Fruit fly (Drosophila melanogaster) whole organism, embryonic: ENCODE data around the gene mon2.

Source experiments
- BEAF-32 ChIP-seq: fragments of 200-800 bp; sonication (Bioruptor generic); optimal IDR thresholded peaks from 3 replicates; lab custom pipeline; 2017; ENCODE audit warnings: missing biosample characterization, missing genetic modification characterization, mild to moderate bottlenecking, moderate library complexity, missing genetic modification reagents
- Bteb2 ChIP-seq: fragments of 200-800 bp; sonication (Bioruptor generic); optimal IDR thresholded peaks from 2 replicates; lab custom pipeline; 2016; ENCODE audit warnings: missing biosample characterization, missing genetic modification characterization
- CG12659 ChIP-seq: fragments of 200-800 bp; sonication (Bioruptor generic); optimal IDR thresholded peaks from 3 replicates; lab custom pipeline; 2017; ENCODE audit warnings: mild to moderate bottlenecking, missing biosample characterization, missing genetic modification reagents, missing genetic modification characterization
- CG12769 ChIP-seq: fragments of 200-800 bp; sonication (Bioruptor generic); optimal IDR thresholded peaks from 2 replicates; lab custom pipeline; 2019; ENCODE audit warnings: missing biosample characterization, mild to moderate bottlenecking, missing genetic modification characterization, moderate library complexity
- CG14014 ChIP-seq: fragments of 200-800 bp; sonication (Bioruptor generic); IDR thresholded peaks from 2 replicates; pipeline ENCODE4 v1.3.6; 2022; ENCODE audit warnings: missing biosample characterization, missing genetic modification characterization
- CG15514 ChIP-seq: fragments of 200-800 bp; sonication (Bioruptor generic); optimal IDR thresholded peaks from 3 replicates; lab custom pipeline; 2017; ENCODE audit warnings: missing biosample characterization, missing genetic modification characterization, mild to moderate bottlenecking, moderate library complexity, missing genetic modification reagents
- CG34422 ChIP-seq: fragments of 200-800 bp; sonication (Bioruptor generic); IDR thresholded peaks from 3 replicates; pipeline ENCODE4 v1.3.6; 2022; ENCODE audit warnings: missing biosample characterization, missing genetic modification characterization
- CG42726 ChIP-seq: fragments of 200-800 bp; sonication (Bioruptor generic); IDR thresholded peaks from 2 replicates; pipeline ENCODE4 v1.3.6; 2022; ENCODE audit warnings: missing biosample characterization, missing genetic modification characterization; ENCODE audit not compliant: partially characterized antibody
- CG4328 ChIP-seq: fragments of 200-800 bp; sonication (Bioruptor generic); optimal IDR thresholded peaks from 3 replicates; lab custom pipeline; 2017; ENCODE audit warnings: missing biosample characterization, missing genetic modification reagents, missing genetic modification characterization
- CG6254 ChIP-seq: fragments of 200-800 bp; sonication (Bioruptor generic); optimal IDR thresholded peaks from 3 replicates; lab custom pipeline; 2017; ENCODE audit warnings: mild to moderate bottlenecking, missing biosample characterization, missing genetic modification reagents, missing genetic modification characterization
- CG6765 ChIP-seq: fragments of 200-800 bp; sonication (Bioruptor generic); optimal IDR thresholded peaks from 3 replicates; lab custom pipeline; 2017; ENCODE audit warnings: missing biosample characterization, mild to moderate bottlenecking, missing genetic modification characterization
- CG7963 ChIP-seq: fragments of 200-800 bp; sonication (Bioruptor generic); IDR thresholded peaks from 3 replicates; pipeline ENCODE4 v1.3.6; 2022; ENCODE audit warnings: missing biosample characterization, missing genetic modification characterization; ENCODE audit not compliant: partially characterized antibody
- CG9817 ChIP-seq: fragments of 200-800 bp; sonication (Bioruptor generic); optimal IDR thresholded peaks from 2 replicates; lab custom pipeline; 2018; ENCODE audit warnings: missing biosample characterization, mild to moderate bottlenecking, missing genetic modification characterization, moderate library complexity
- CrebB ChIP-seq: fragments of 200-800 bp; sonication (Bioruptor generic); optimal IDR thresholded peaks from 3 replicates; lab custom pipeline; 2018; ENCODE audit warnings: missing biosample characterization, mild to moderate bottlenecking, missing genetic modification characterization
- Dp ChIP-seq: fragments of 200-800 bp; sonication (Bioruptor generic); optimal IDR thresholded peaks from 2 replicates; lab custom pipeline; 2018; ENCODE audit warnings: missing biosample characterization, mild to moderate bottlenecking, missing genetic modification characterization, moderate library complexity
- E2f1 ChIP-seq: fragments of 200-800 bp; sonication (Bioruptor generic); IDR thresholded peaks from 2 replicates; pipeline ENCODE4 v1.3.6; 2022; ENCODE audit warnings: missing biosample characterization, missing genetic modification characterization
- Eip74EF ChIP-seq, 2 experiments: fragments of 200-800 bp in 1 of 2; fragments of >200 bp in 1 of 2; sonication (Bioruptor generic) in 1 of 2; optimal IDR thresholded peaks; 2 replicates each; lab custom pipeline; 2017 to 2019; ENCODE audit warnings: missing biosample characterization in 2 of 2, missing genetic modification characterization in 2 of 2, mild to moderate bottlenecking in 1 of 2, moderate library complexity in 1 of 2
- Gug ChIP-seq: fragments of 200-800 bp; sonication (Bioruptor generic); IDR thresholded peaks from 4 replicates; pipeline ENCODE4 v1.3.6; 2022; ENCODE audit warnings: missing biosample characterization, missing genetic modification characterization
- HLH54F ChIP-seq: fragments of 200-800 bp; sonication (Bioruptor generic); optimal IDR thresholded peaks from 3 replicates; lab custom pipeline; 2016; ENCODE audit warnings: missing biosample characterization, missing genetic modification characterization
- Kr ChIP-seq: fragments of 200-800 bp; sonication (Bioruptor generic); optimal IDR thresholded peaks from 2 replicates; lab custom pipeline; 2017; ENCODE audit warnings: missing biosample characterization, mild to moderate bottlenecking, missing genetic modification characterization
- Opbp ChIP-seq: fragments of 200-800 bp; sonication (Bioruptor generic); IDR thresholded peaks from 3 replicates; pipeline ENCODE4 v1.3.6; 2022; ENCODE audit warnings: missing biosample characterization, missing genetic modification characterization; ENCODE audit not compliant: partially characterized antibody
- Rfx ChIP-seq: fragments of 200-800 bp; sonication (Bioruptor generic); IDR thresholded peaks from 2 replicates; pipeline ENCODE4 v1.3.6; 2022; ENCODE audit warnings: missing biosample characterization, missing genetic modification characterization
- TFAM ChIP-seq: fragments of 200-800 bp; sonication (Bioruptor generic); optimal IDR thresholded peaks from 2 replicates; lab custom pipeline; 2017; ENCODE audit warnings: missing biosample characterization, missing genetic modification characterization, inconsistent platforms
- Usf ChIP-seq: fragments of 200-800 bp; sonication (Bioruptor generic); optimal IDR thresholded peaks from 2 replicates; lab custom pipeline; 2017; ENCODE audit warnings: missing genotype, missing biosample characterization, missing genetic modification characterization
- ab ChIP-seq: fragments of 200-800 bp; sonication (Bioruptor generic); optimal IDR thresholded peaks from 2 replicates; lab custom pipeline; 2016; ENCODE audit warnings: missing biosample characterization, missing genetic modification characterization
- amos ChIP-seq: fragments of 200-800 bp; sonication (Bioruptor generic); IDR thresholded peaks from 2 replicates; pipeline ENCODE4 v1.3.6; 2022; ENCODE audit warnings: missing biosample characterization, missing genetic modification characterization; ENCODE audit not compliant: partially characterized antibody
- aop ChIP-seq: fragments of 200-800 bp; sonication (Bioruptor generic); IDR thresholded peaks from 2 replicates; pipeline ENCODE4 v1.3.6; 2022; ENCODE audit warnings: missing biosample characterization, missing genetic modification characterization
- corto ChIP-seq: fragments of 200-800 bp; sonication (Bioruptor generic); optimal IDR thresholded peaks from 2 replicates; lab custom pipeline; 2016; ENCODE audit warnings: missing biosample characterization, mild to moderate bottlenecking, missing genetic modification characterization, moderate library complexity
- crp ChIP-seq, 2 experiments: fragments of 200-800 bp; sonication (Bioruptor generic); optimal IDR thresholded peaks; 2 replicates in 1 of 2; 3 replicates in 1 of 2; lab custom pipeline; 2017; ENCODE audit warnings: missing biosample characterization in 2 of 2, missing genetic modification characterization in 2 of 2, mild to moderate bottlenecking in 1 of 2, moderate library complexity in 1 of 2
- cwo ChIP-seq: fragments of 200-800 bp; sonication (Bioruptor generic); optimal IDR thresholded peaks from 3 replicates; lab custom pipeline; 2017; ENCODE audit warnings: missing biosample characterization, missing genetic modification characterization, mild to moderate bottlenecking, moderate library complexity, missing genetic modification reagents
- dan ChIP-seq: fragments of 200-800 bp; sonication (Bioruptor generic); IDR thresholded peaks from 2 replicates; pipeline ENCODE4 v1.3.6; 2022; ENCODE audit warnings: missing biosample characterization, missing genetic modification characterization
- disco-r ChIP-seq: fragments of 200-800 bp; sonication (Bioruptor generic); optimal IDR thresholded peaks from 2 replicates; lab custom pipeline; 2016; ENCODE audit warnings: missing biosample characterization, missing genetic modification characterization
- fu2 ChIP-seq: fragments of 200-800 bp; sonication (Bioruptor generic); optimal IDR thresholded peaks from 2 replicates; lab custom pipeline; 2016; ENCODE audit warnings: missing biosample characterization, missing genetic modification characterization
- gfzf ChIP-seq: fragments of 200-800 bp; sonication (Bioruptor generic); optimal IDR thresholded peaks from 2 replicates; lab custom pipeline; 2016; ENCODE audit warnings: missing biosample characterization, mild to moderate bottlenecking, missing genetic modification characterization, moderate library complexity
- hbn ChIP-seq: fragments of 200-800 bp; sonication (Bioruptor generic); IDR thresholded peaks from 2 replicates; pipeline ENCODE4 v1.3.6; 2022; ENCODE audit warnings: missing biosample characterization, missing genetic modification characterization; ENCODE audit not compliant: partially characterized antibody
- mam ChIP-seq: fragments of 200-800 bp; sonication (Bioruptor generic); optimal IDR thresholded peaks from 3 replicates; lab custom pipeline; 2016; ENCODE audit warnings: missing biosample characterization, missing genetic modification characterization
- mld ChIP-seq: fragments of 200-800 bp; sonication (Bioruptor generic); IDR thresholded peaks from 3 replicates; pipeline ENCODE4 v1.3.6; 2022; ENCODE audit warnings: missing biosample characterization, missing genetic modification characterization; ENCODE audit not compliant: partially characterized antibody
- pb ChIP-seq: fragments of 200-800 bp; sonication (Bioruptor generic); optimal IDR thresholded peaks from 3 replicates; lab custom pipeline; 2016; ENCODE audit warnings: missing biosample characterization, missing genetic modification characterization
- pfk ChIP-seq: fragments of 200-800 bp; sonication (Bioruptor generic); optimal IDR thresholded peaks from 2 replicates; lab custom pipeline; 2018; ENCODE audit warnings: missing biosample characterization, mild to moderate bottlenecking, missing genetic modification characterization, moderate library complexity
- ranshi ChIP-seq: fragments of 200-800 bp; sonication (Bioruptor generic); IDR thresholded peaks from 2 replicates; pipeline ENCODE4 v1.3.6; 2022; ENCODE audit warnings: missing biosample characterization, missing genetic modification characterization
- row ChIP-seq: fragments of 200-800 bp; sonication (Bioruptor generic); IDR thresholded peaks from 3 replicates; pipeline ENCODE4 v1.3.6; 2022; ENCODE audit warnings: missing biosample characterization, missing genetic modification characterization
- sens-2 ChIP-seq: fragments of 200-800 bp; sonication (Bioruptor generic); IDR thresholded peaks from 2 replicates; pipeline ENCODE4 v1.3.6; 2022; ENCODE audit warnings: missing biosample characterization, missing genetic modification characterization
- stwl ChIP-seq: fragments of 200-800 bp; sonication (Bioruptor generic); optimal IDR thresholded peaks from 3 replicates; lab custom pipeline; 2018; ENCODE audit warnings: missing biosample characterization, mild to moderate bottlenecking, missing genetic modification characterization, moderate library complexity
- sug ChIP-seq: fragments of 200-800 bp; optimal IDR thresholded peaks from 2 replicates; lab custom pipeline; 2019; ENCODE audit warnings: missing biosample characterization, mild to moderate bottlenecking, missing genetic modification characterization, moderate library complexity
- trem ChIP-seq: fragments of 200-800 bp; optimal IDR thresholded peaks from 3 replicates; lab custom pipeline; 2019; ENCODE audit warnings: missing biosample characterization, mild to moderate bottlenecking, missing genetic modification characterization, moderate library complexity
- vnd ChIP-seq: fragments of 200-800 bp; sonication (Bioruptor generic); IDR thresholded peaks from 3 replicates; pipeline ENCODE4 v1.3.6; 2022; ENCODE audit warnings: missing biosample characterization, missing genetic modification characterization; ENCODE audit not compliant: partially characterized antibody
- vvl ChIP-seq: fragments of 200-800 bp; sonication (Bioruptor generic); IDR thresholded peaks from 2 replicates; pipeline ENCODE4 v1.3.6; 2022; ENCODE audit warnings: missing biosample characterization, missing genetic modification characterization

mon2 gene

dm6 chr2L:8126849-8127602, 3.2 kb upstream of the mon2 start, which contains the start of the genes CG12375 and CG8668 (continued):
- TF ChIP-seq sug (tag; lab: Kevin White, UChicago), result no peak
- TF ChIP-seq pfk (GFP tag; lab: Kevin White, UChicago), result no peak
- TF ChIP-seq Eip74EF (GFP tag; optimal IDR thresholded peaks at IDR 0.05; lab: Kevin White, UChicago), result peak in 1 of 2 experiments; percentile 15
- TF ChIP-seq corto, result peak; percentile 48
- TF ChIP-seq TFAM, result no peak
- no peak for TF ChIP-seq CrebB (tag; lab: Kevin White, UChicago)
- peak; percentile 71 for TF ChIP-seq vnd
- peak; percentile 62 for TF ChIP-seq CG12659 (GFP tag; lab: Kevin White, UChicago)
- TF ChIP-seq Rfx, result peak; percentile 28; the same call in 1 of the 2 replicates
- TF ChIP-seq CG6254 (GFP tag; lab: Kevin White, UChicago), result peak; percentile 12
- no peak for TF ChIP-seq mam (GFP tag; lab: Kevin White, UChicago)
- TF ChIP-seq trem (tag; lab: Kevin White, UChicago), result peak; percentile 35
- TF ChIP-seq BEAF-32, result peak; percentile 80
- peak in 1 of 2 experiments; percentile 80 for TF ChIP-seq crp (GFP tag; optimal IDR thresholded peaks at IDR 0.05; lab: Kevin White, UChicago)
- peak; percentile 83 for TF ChIP-seq Opbp (GFP tag; lab: Robert Waterston, UW)
- no peak for TF ChIP-seq sens-2 (GFP tag; lab: Robert Waterston, UW)
- TF ChIP-seq dan (GFP tag; lab: Robert Waterston, UW), result no peak
- no peak for TF ChIP-seq pb
- TF ChIP-seq row (GFP tag; lab: Robert Waterston, UW), result peak; percentile 24; the same call in 1 of the 3 replicates
- no peak for TF ChIP-seq CG4328 (GFP tag; lab: Kevin White, UChicago)
- no peak for TF ChIP-seq cwo (GFP tag; lab: Kevin White, UChicago)
- TF ChIP-seq vvl (GFP tag; lab: Robert Waterston, UW), result peak; percentile 59; the same call in 1 of the 2 replicates
- TF ChIP-seq HLH54F, result no peak
- no peak for TF ChIP-seq Bteb2 (GFP tag; lab: Kevin White, UChicago)
- peak; percentile 74; the same call in 1 of the 2 replicates for TF ChIP-seq ranshi
- no peak for TF ChIP-seq ab (GFP tag; lab: Kevin White, UChicago)
- TF ChIP-seq stwl (tag; lab: Kevin White, UChicago), result peak; percentile 83
- TF ChIP-seq CG42726 (GFP tag; lab: Robert Waterston, UW), result peak; percentile 5; the same call in 1 of the 2 replicates
- TF ChIP-seq CG34422, result peak; percentile 24; the same call in 1 of the 3 replicates
- no peak for TF ChIP-seq aop (GFP tag; lab: Robert Waterston, UW)
- TF ChIP-seq CG7963 (GFP tag; lab: Robert Waterston, UW), result peak; percentile 74; the same call in 2 of the 3 replicates
- TF ChIP-seq hbn, result peak; percentile 80
- TF ChIP-seq mld (GFP tag; lab: Robert Waterston, UW), result peak; percentile 57; the same call in 2 of the 3 replicates
- no peak for TF ChIP-seq Gug (GFP tag; lab: Robert Waterston, UW)
- TF ChIP-seq CG9817, result no peak
- TF ChIP-seq amos (GFP tag; lab: Robert Waterston, UW), result peak; percentile 85; the same call in 1 of the 2 replicates
- TF ChIP-seq CG14014 (GFP tag; lab: Robert Waterston, UW), result 0 out of 2 replicates have a peak, but pooled peaks have one; percentile 6
- peak; percentile 37 for TF ChIP-seq Dp (GFP tag; lab: Kevin White, UChicago)
- no peak for TF ChIP-seq Usf (GFP tag; lab: Kevin White, UChicago)
- no peak for TF ChIP-seq fu2
- no peak for TF ChIP-seq CG12769 (tag; lab: Kevin White, UChicago)
- peak; percentile 54 for TF ChIP-seq CG15514
- TF ChIP-seq CG6765 (GFP tag; lab: Kevin White, UChicago), result peak; percentile 61
- peak; percentile 29 for TF ChIP-seq gfzf (GFP tag; lab: Kevin White, UChicago)
- no peak for TF ChIP-seq Kr
- no peak for TF ChIP-seq E2f1 (GFP tag; lab: Robert Waterston, UW)
- no peak for TF ChIP-seq disco-r
